Fruit fly (Drosophila melanogaster) whole organism, embryonic: Measurements from ENCODE around the gene kis.

ENCODE experiments used
- BEAF-32 ChIP-seq: fragments of 200-800 bp; sonication (Bioruptor generic); optimal IDR thresholded peaks from 3 replicates; lab custom pipeline; 2017; ENCODE audit warnings: missing biosample characterization, missing genetic modification characterization, mild to moderate bottlenecking, moderate library complexity, missing genetic modification reagents
- Bdp1 ChIP-seq: fragments of 200-800 bp; sonication (Bioruptor generic); optimal IDR thresholded peaks from 3 replicates; lab custom pipeline; 2016; ENCODE audit warnings: missing biosample characterization, missing genetic modification characterization
- Bgb ChIP-seq: fragments of 200-800 bp; sonication (Bioruptor generic); IDR thresholded peaks from 2 replicates; pipeline ENCODE4 v1.3.6; 2022; ENCODE audit warnings: missing biosample characterization, missing genetic modification characterization; ENCODE audit not compliant: partially characterized antibody
- BtbVII ChIP-seq: fragments of 200-800 bp; sonication (Bioruptor generic); optimal IDR thresholded peaks from 3 replicates; lab custom pipeline; 2017; ENCODE audit warnings: missing biosample characterization, mild to moderate bottlenecking, missing genetic modification characterization
- CG10209 ChIP-seq: fragments of 200-800 bp; sonication (Bioruptor generic); optimal IDR thresholded peaks from 3 replicates; lab custom pipeline; 2017; ENCODE audit warnings: missing biosample characterization, mild to moderate bottlenecking, missing genetic modification characterization, missing genetic modification reagents
- CG10274 ChIP-seq: fragments of 200-800 bp; sonication (Bioruptor generic); optimal IDR thresholded peaks from 3 replicates; lab custom pipeline; 2017; ENCODE audit warnings: missing biosample characterization, mild to moderate bottlenecking, missing genetic modification characterization
- CG10462 ChIP-seq: fragments of 200-800 bp; sonication (Bioruptor generic); optimal IDR thresholded peaks from 2 replicates; lab custom pipeline; 2016; ENCODE audit warnings: missing biosample characterization, missing genetic modification characterization
- CG10543 ChIP-seq: fragments of 200-800 bp; sonication (Bioruptor generic); optimal IDR thresholded peaks from 3 replicates; lab custom pipeline; 2017; ENCODE audit warnings: missing biosample characterization, mild to moderate bottlenecking, missing genetic modification characterization, moderate library complexity
- CG10565 ChIP-seq: fragments of 200-800 bp; sonication (Bioruptor generic); optimal IDR thresholded peaks from 3 replicates; lab custom pipeline; 2016; ENCODE audit warnings: missing biosample characterization, mild to moderate bottlenecking, missing genetic modification characterization
- CG10979 ChIP-seq: fragments of 200-800 bp; sonication (Bioruptor generic); optimal IDR thresholded peaks from 2 replicates; lab custom pipeline; 2018; ENCODE audit warnings: missing biosample characterization, mild to moderate bottlenecking, missing genetic modification characterization, moderate library complexity
- CG12299 ChIP-seq: fragments of 200-800 bp; sonication (Bioruptor generic); optimal IDR thresholded peaks from 2 replicates; lab custom pipeline; 2018; ENCODE audit warnings: missing biosample characterization, mild to moderate bottlenecking, missing genetic modification characterization
- CG13296 ChIP-seq: fragments of 200-800 bp; sonication (Bioruptor generic); optimal IDR thresholded peaks from 3 replicates; lab custom pipeline; 2018; ENCODE audit warnings: missing biosample characterization, mild to moderate bottlenecking, missing genetic modification characterization
- CG14860 ChIP-seq: fragments of 200-800 bp; sonication (Bioruptor generic); IDR thresholded peaks from 3 replicates; pipeline ENCODE4 v1.3.6; 2022; ENCODE audit warnings: missing biosample characterization, missing genetic modification characterization; ENCODE audit not compliant: partially characterized antibody
- CG16863 ChIP-seq: fragments of 200-800 bp; sonication (Bioruptor generic); optimal IDR thresholded peaks from 3 replicates; lab custom pipeline; 2016; ENCODE audit warnings: missing biosample characterization, missing genetic modification characterization
- CG17802 ChIP-seq: fragments of 200-800 bp; sonication (Bioruptor generic); optimal IDR thresholded peaks from 2 replicates; lab custom pipeline; 2018; ENCODE audit warnings: missing biosample characterization, mild to moderate bottlenecking, missing genetic modification characterization, moderate library complexity
- CG18262 ChIP-seq: fragments of 200-800 bp; optimal IDR thresholded peaks from 3 replicates; lab custom pipeline; 2019; ENCODE audit warnings: missing biosample characterization, mild to moderate bottlenecking, missing genetic modification characterization, moderate library complexity
- CG3847 ChIP-seq: fragments of 200-800 bp; sonication (Bioruptor generic); IDR thresholded peaks from 2 replicates; pipeline ENCODE4 v1.3.6; 2022; ENCODE audit warnings: missing biosample characterization, missing genetic modification characterization
- CG4820 ChIP-seq: fragments of 200-800 bp; sonication (Bioruptor generic); optimal IDR thresholded peaks from 3 replicates; lab custom pipeline; 2016; ENCODE audit warnings: missing biosample characterization, missing genetic modification characterization
- CG6683 ChIP-seq: fragments of 200-800 bp; sonication (Bioruptor generic); optimal IDR thresholded peaks from 2 replicates; lab custom pipeline; 2017; ENCODE audit warnings: missing biosample characterization, mild to moderate bottlenecking, missing genetic modification characterization, missing genetic modification reagents
- CG8388 ChIP-seq: fragments of 200-800 bp; sonication (Bioruptor generic); optimal IDR thresholded peaks from 2 replicates; lab custom pipeline; 2019; ENCODE audit warnings: missing biosample characterization, mild to moderate bottlenecking, missing genetic modification characterization, moderate library complexity
- CHES-1-like ChIP-seq: fragments of 200-800 bp; sonication (Bioruptor generic); optimal IDR thresholded peaks from 2 replicates; lab custom pipeline; 2016; ENCODE audit warnings: missing biosample characterization, missing genetic modification characterization
- H2.0 ChIP-seq: fragments of 200-800 bp; sonication (Bioruptor generic); IDR thresholded peaks from 2 replicates; pipeline ENCODE4 v1.3.6; 2022; ENCODE audit warnings: missing biosample characterization, missing genetic modification characterization
- Hey ChIP-seq: fragments of 200-800 bp; sonication (Bioruptor generic); optimal IDR thresholded peaks from 3 replicates; lab custom pipeline; 2018; ENCODE audit warnings: missing biosample characterization, mild to moderate bottlenecking, missing genetic modification characterization
- Hr3 ChIP-seq: fragments of 200-800 bp; sonication (Bioruptor generic); optimal IDR thresholded peaks from 3 replicates; lab custom pipeline; 2016; ENCODE audit warnings: missing biosample characterization, missing genetic modification characterization
- Hr51 ChIP-seq, 2 experiments: fragments of 200-800 bp; sonication (Bioruptor generic); optimal IDR thresholded peaks; 2 replicates in 1 of 2; 3 replicates in 1 of 2; lab custom pipeline; 2016 to 2018; ENCODE audit warnings: missing biosample characterization in 2 of 2, missing genetic modification characterization in 2 of 2, mild to moderate bottlenecking in 1 of 2, moderate library complexity in 1 of 2
- Hr78 ChIP-seq, 2 experiments: fragments of 200-800 bp in 1 of 2; fragments of >200 bp in 1 of 2; sonication (Bioruptor generic) in 1 of 2; optimal IDR thresholded peaks; 2 replicates each; lab custom pipeline; 2017 to 2019; ENCODE audit warnings: missing biosample characterization in 2 of 2, missing genetic modification characterization in 2 of 2, mild to moderate bottlenecking in 1 of 2, moderate library complexity in 1 of 2
- Hsf ChIP-seq: fragments of 200-800 bp; sonication (Bioruptor generic); optimal IDR thresholded peaks from 3 replicates; lab custom pipeline; 2016; ENCODE audit warnings: missing biosample characterization, missing genetic modification characterization
- NC2β ChIP-seq: fragments of 200-800 bp; sonication (Bioruptor generic); optimal IDR thresholded peaks from 2 replicates; lab custom pipeline; 2016; ENCODE audit warnings: missing biosample characterization, missing genetic modification characterization
- Spps ChIP-seq: fragments of 200-800 bp; sonication (Bioruptor generic); optimal IDR thresholded peaks from 2 replicates; lab custom pipeline; 2018; ENCODE audit warnings: missing biosample characterization, mild to moderate bottlenecking, missing genetic modification characterization
- TFAM ChIP-seq: fragments of 200-800 bp; sonication (Bioruptor generic); optimal IDR thresholded peaks from 2 replicates; lab custom pipeline; 2017; ENCODE audit warnings: missing biosample characterization, missing genetic modification characterization, inconsistent platforms
- ap ChIP-seq: fragments of 200-800 bp; sonication (Bioruptor generic); IDR thresholded peaks from 2 replicates; pipeline ENCODE4 v1.3.6; 2022; ENCODE audit warnings: missing biosample characterization, missing genetic modification characterization
- chinmo ChIP-seq: fragments of 200-800 bp; sonication (Bioruptor generic); IDR thresholded peaks from 4 replicates; pipeline ENCODE4 v1.3.6; 2022; ENCODE audit warnings: missing biosample characterization, missing genetic modification characterization; ENCODE audit not compliant: partially characterized antibody
- crc ChIP-seq: fragments of 200-800 bp; sonication (Bioruptor generic); optimal IDR thresholded peaks from 2 replicates; lab custom pipeline; 2016; ENCODE audit warnings: missing biosample characterization, missing genetic modification characterization
- dpn ChIP-seq, 2 experiments: fragments of 200-800 bp; sonication (Bioruptor generic); optimal IDR thresholded peaks; 3 replicates each; lab custom pipeline; 2016; ENCODE audit warnings: missing biosample characterization in 2 of 2, missing genetic modification characterization in 2 of 2
- en ChIP-seq: fragments of 200-800 bp; sonication (Bioruptor generic); optimal IDR thresholded peaks from 2 replicates; lab custom pipeline; 2016; ENCODE audit warnings: missing biosample characterization, missing genetic modification characterization
- eve ChIP-seq, 2 experiments: fragments of >200 bp; optimal IDR thresholded peaks; 2 replicates each; lab custom pipeline; 2017; ENCODE audit warnings: missing biosample characterization in 2 of 2, missing genetic modification characterization in 2 of 2
- exex ChIP-seq: fragments of 200-800 bp; sonication (Bioruptor generic); optimal IDR thresholded peaks from 4 replicates; lab custom pipeline; 2018; ENCODE audit warnings: missing biosample characterization, mild to moderate bottlenecking, missing genetic modification characterization, moderate library complexity
- fd3F ChIP-seq: fragments of 200-800 bp; sonication (Bioruptor generic); optimal IDR thresholded peaks from 2 replicates; lab custom pipeline; 2018; ENCODE audit warnings: missing biosample characterization, mild to moderate bottlenecking, missing genetic modification characterization, moderate library complexity
- fd96Cb ChIP-seq: fragments of 200-800 bp; sonication (Bioruptor generic); optimal IDR thresholded peaks from 2 replicates; lab custom pipeline; 2018; ENCODE audit warnings: missing biosample characterization, mild to moderate bottlenecking, missing genetic modification characterization, moderate library complexity
- gcm2 ChIP-seq: fragments of 200-800 bp; sonication (Bioruptor generic); optimal IDR thresholded peaks from 2 replicates; lab custom pipeline; 2016; ENCODE audit warnings: missing biosample characterization, missing genetic modification characterization
- grn ChIP-seq: fragments of 200-800 bp; sonication (Bioruptor generic); optimal IDR thresholded peaks from 3 replicates; lab custom pipeline; 2017; ENCODE audit warnings: missing biosample characterization, missing genetic modification characterization
- hbn ChIP-seq: fragments of 200-800 bp; sonication (Bioruptor generic); IDR thresholded peaks from 2 replicates; pipeline ENCODE4 v1.3.6; 2022; ENCODE audit warnings: missing biosample characterization, missing genetic modification characterization; ENCODE audit not compliant: partially characterized antibody
- kah ChIP-seq: fragments of 200-800 bp; sonication (Bioruptor generic); optimal IDR thresholded peaks from 2 replicates; lab custom pipeline; 2018; ENCODE audit warnings: missing biosample characterization, mild to moderate bottlenecking, missing genetic modification characterization
- lilli ChIP-seq: fragments of 200-800 bp; sonication (Bioruptor generic); optimal IDR thresholded peaks from 3 replicates; lab custom pipeline; 2016; ENCODE audit warnings: missing biosample characterization, missing genetic modification characterization
- luna ChIP-seq: fragments of 200-800 bp; sonication (Bioruptor generic); optimal IDR thresholded peaks from 2 replicates; lab custom pipeline; 2016; ENCODE audit warnings: missing biosample characterization, missing genetic modification characterization
- repo ChIP-seq: fragments of 200-800 bp; sonication (Bioruptor generic); optimal IDR thresholded peaks from 2 replicates; lab custom pipeline; 2016; ENCODE audit warnings: missing biosample characterization, missing genetic modification characterization
- salm ChIP-seq: fragments of 200-800 bp; sonication (Bioruptor generic); optimal IDR thresholded peaks from 2 replicates; lab custom pipeline; 2018; ENCODE audit warnings: missing biosample characterization, mild to moderate bottlenecking, missing genetic modification characterization
- sqz ChIP-seq: fragments of 200-800 bp; sonication (Bioruptor generic); optimal IDR thresholded peaks from 3 replicates; lab custom pipeline; 2018; ENCODE audit warnings: missing biosample characterization, mild to moderate bottlenecking, missing genetic modification characterization
- tin ChIP-seq: fragments of 200-800 bp; sonication (Bioruptor generic); optimal IDR thresholded peaks from 3 replicates; lab custom pipeline; 2016; ENCODE audit warnings: missing biosample characterization, missing genetic modification characterization
- tna ChIP-seq: fragments of 200-800 bp; sonication (Bioruptor generic); IDR thresholded peaks from 2 replicates; pipeline ENCODE4 v1.3.6; 2022; ENCODE audit warnings: missing biosample characterization, missing genetic modification characterization; ENCODE audit not compliant: partially characterized antibody

kis gene

DNA sequence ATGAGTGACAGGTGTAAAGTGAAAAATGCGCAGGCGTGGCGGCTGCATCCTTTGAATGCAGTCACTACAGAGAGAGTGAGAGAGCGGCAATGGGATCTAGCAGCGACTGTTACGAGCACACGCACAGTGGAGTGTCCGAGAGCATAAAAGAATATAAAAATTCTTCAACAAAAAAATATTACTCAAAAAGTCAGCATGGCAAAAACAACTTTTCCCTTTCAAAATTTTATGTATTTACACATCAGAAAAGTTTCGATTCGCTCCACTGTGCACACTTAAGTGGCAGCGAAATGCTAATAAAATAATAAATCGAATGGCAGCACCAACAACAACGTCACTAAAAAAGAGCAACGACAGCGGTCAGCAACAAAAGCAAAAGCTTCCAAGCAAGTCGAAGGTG, 27.3 kb downstream of the kis start (continued):
- TF ChIP-seq tin (GFP tag; lab: Kevin White, UChicago) = peak; percentile 90
- TF ChIP-seq CG10462 = peak; percentile 85
- peak; percentile 70 for TF ChIP-seq CG17802 (tag; lab: Kevin White, UChicago)
- no peak for TF ChIP-seq Hey (tag; lab: Kevin White, UChicago)
- peak; percentile 83 for TF ChIP-seq H2.0
- peak; percentile 81 to 82 for TF ChIP-seq dpn (GFP tag; optimal IDR thresholded peaks at IDR 0.05; lab: Kevin White, UChicago)
- TF ChIP-seq tna (GFP tag; lab: Robert Waterston, UW) = no peak
- no peak for TF ChIP-seq CG10543 (GFP tag; lab: Kevin White, UChicago)
- peak; percentile 21 for TF ChIP-seq fd3F (GFP tag; lab: Kevin White, UChicago)
- TF ChIP-seq CG12299 (tag; lab: Kevin White, UChicago) = peak; percentile 23
- no peak for TF ChIP-seq grn (GFP tag; lab: Kevin White, UChicago)
- peak; percentile 43 for TF ChIP-seq CG6683 (GFP tag; lab: Kevin White, UChicago)
- TF ChIP-seq Bgb (GFP tag; lab: Robert Waterston, UW) = no peak
- TF ChIP-seq luna (GFP tag; lab: Kevin White, UChicago) = no peak
- peak; percentile 74 for TF ChIP-seq Hr3 (GFP tag; lab: Kevin White, UChicago)
- no peak for TF ChIP-seq chinmo (GFP tag; lab: Robert Waterston, UW)
- peak; percentile 10 for TF ChIP-seq CG13296 (GFP tag; lab: Kevin White, UChicago)
- no peak for TF ChIP-seq CG14860 (GFP tag; lab: Robert Waterston, UW)
- peak; percentile 87 for TF ChIP-seq fd96Cb (tag; lab: Kevin White, UChicago)
- TF ChIP-seq sqz = peak; percentile 51
- TF ChIP-seq CHES-1-like (GFP tag; lab: Kevin White, UChicago) = peak; percentile 72
- TF ChIP-seq Bdp1 = peak; percentile 73
- peak; percentile 90 for TF ChIP-seq CG4820 (GFP tag; lab: Kevin White, UChicago)
- peak; percentile 86 for TF ChIP-seq en (GFP tag; lab: Kevin White, UChicago)
- TF ChIP-seq TFAM (GFP tag; lab: Kevin White, UChicago) = peak; percentile 36
- peak; percentile 85 for TF ChIP-seq lilli (GFP tag; lab: Kevin White, UChicago)
- TF ChIP-seq gcm2 (GFP tag; lab: Kevin White, UChicago) = peak; percentile 72
- peak; percentile 88 for TF ChIP-seq NC2β
- peak; percentile 70 for TF ChIP-seq repo (GFP tag; lab: Kevin White, UChicago)
- peak; percentile 91 for TF ChIP-seq ap
- TF ChIP-seq CG10209 (GFP tag; lab: Kevin White, UChicago) = peak; percentile 87
- peak; percentile 51 for TF ChIP-seq kah
- TF ChIP-seq CG10979 (tag; lab: Kevin White, UChicago) = peak; percentile 89
- peak; percentile 86 for TF ChIP-seq Spps
- TF ChIP-seq exex = no peak
- no peak for TF ChIP-seq BtbVII
- TF ChIP-seq CG16863 (GFP tag; lab: Kevin White, UChicago) = peak; percentile 89
- TF ChIP-seq Hsf (GFP tag; lab: Kevin White, UChicago) = peak; percentile 89
- peak; percentile 90 for TF ChIP-seq CG8388 (GFP tag; lab: Kevin White, UChicago)
- peak in 1 of 2 experiments; percentile 8 for TF ChIP-seq Hr78 (GFP tag; optimal IDR thresholded peaks at IDR 0.05; lab: Kevin White, UChicago)
- TF ChIP-seq hbn = no peak
- TF ChIP-seq CG10274 (GFP tag; lab: Kevin White, UChicago) = peak; percentile 45
- TF ChIP-seq BEAF-32 (GFP tag; lab: Kevin White, UChicago) = no peak
- TF ChIP-seq Hr51 (GFP tag; optimal IDR thresholded peaks at IDR 0.05; lab: Kevin White, UChicago) = peak; percentile 54 to 85
- TF ChIP-seq CG18262 (tag; lab: Kevin White, UChicago) = peak; percentile 89
- TF ChIP-seq salm (tag; lab: Kevin White, UChicago) = peak; percentile 81
- TF ChIP-seq CG10565 (GFP tag; lab: Kevin White, UChicago) = peak; percentile 67
- peak in 1 of 2 experiments; percentile 87 for TF ChIP-seq eve (GFP tag; optimal IDR thresholded peaks at IDR 0.05; lab: Kevin White, UChicago)
- peak; percentile 54 for TF ChIP-seq CG3847
- TF ChIP-seq crc (GFP tag; lab: Kevin White, UChicago) = peak; percentile 70
